Fruit fly (Drosophila melanogaster) whole organism, prepupa: ENCODE data around the gene CG44532.

Experiments
- Blimp-1 ChIP-seq: fragments of 200-800 bp; sonication (Bioruptor generic); optimal IDR thresholded peaks from 3 replicates; lab custom pipeline; 2017; ENCODE audit warnings: missing biosample characterization, missing genetic modification characterization, mild to moderate bottlenecking, moderate library complexity, missing genetic modification reagents
- CG10631 ChIP-seq: fragments of 200-800 bp; sonication (Bioruptor generic); optimal IDR thresholded peaks from 2 replicates; lab custom pipeline; 2016; ENCODE audit warnings: missing biosample characterization, missing genetic modification characterization
- CG10669 ChIP-seq: fragments of 200-800 bp; sonication (Bioruptor generic); optimal IDR thresholded peaks from 3 replicates; lab custom pipeline; 2018; ENCODE audit warnings: missing biosample characterization, mild to moderate bottlenecking, missing genetic modification characterization, moderate library complexity
- CG11294 ChIP-seq: fragments of 200-800 bp; sonication (Bioruptor generic); IDR thresholded peaks from 2 replicates; pipeline ENCODE4 v1.3.6; 2022; ENCODE audit warnings: missing biosample characterization, missing genetic modification characterization
- CG11762 ChIP-seq: fragments of 200-800 bp; sonication (Bioruptor generic); optimal IDR thresholded peaks from 3 replicates; lab custom pipeline; 2016; ENCODE audit warnings: missing biosample characterization, missing genetic modification characterization; ENCODE audit not compliant: insufficient read depth
- CG11902 ChIP-seq: fragments of 200-800 bp; sonication (Bioruptor generic); optimal IDR thresholded peaks from 3 replicates; lab custom pipeline; 2016; ENCODE audit warnings: missing biosample characterization, missing genetic modification characterization
- CG15336 ChIP-seq: fragments of 200-800 bp; sonication (Bioruptor generic); IDR thresholded peaks from 2 replicates; pipeline ENCODE4 v1.3.6; 2022; ENCODE audit warnings: missing biosample characterization, missing genetic modification characterization
- CG1621 ChIP-seq: fragments of 200-800 bp; sonication (Bioruptor generic); optimal IDR thresholded peaks from 3 replicates; lab custom pipeline; 2018; ENCODE audit warnings: missing biosample characterization, mild to moderate bottlenecking, missing genetic modification characterization
- CG16779 ChIP-seq: fragments of 200-800 bp; sonication (Bioruptor generic); optimal IDR thresholded peaks from 3 replicates; lab custom pipeline; 2017; ENCODE audit warnings: missing biosample characterization, mild to moderate bottlenecking, missing genetic modification characterization
- CG3032 ChIP-seq: fragments of 200-800 bp; optimal IDR thresholded peaks from 2 replicates; lab custom pipeline; 2019; ENCODE audit warnings: missing biosample characterization, mild to moderate bottlenecking, missing genetic modification characterization, moderate library complexity
- CG34406 ChIP-seq: fragments of 200-800 bp; sonication (Bioruptor generic); optimal IDR thresholded peaks from 3 replicates; lab custom pipeline; 2016; ENCODE audit warnings: missing biosample characterization, missing genetic modification characterization
- CG6163 ChIP-seq: fragments of 200-800 bp; sonication (Bioruptor generic); IDR thresholded peaks from 3 replicates; pipeline ENCODE4 v1.3.6; 2022; ENCODE audit warnings: missing biosample characterization, missing genetic modification characterization
- CG6276 ChIP-seq: fragments of 200-800 bp; sonication (Bioruptor generic); optimal IDR thresholded peaks from 2 replicates; lab custom pipeline; 2017; ENCODE audit warnings: missing biosample characterization, mild to moderate bottlenecking, missing genetic modification characterization
- CG6808 ChIP-seq: fragments of 200-800 bp; sonication (Bioruptor generic); optimal IDR thresholded peaks from 3 replicates; lab custom pipeline; 2017; ENCODE audit warnings: missing biosample characterization, missing genetic modification characterization, mild to moderate bottlenecking, moderate library complexity, missing genetic modification reagents
- CG6854 ChIP-seq: fragments of 200-800 bp; sonication (Bioruptor generic); optimal IDR thresholded peaks from 2 replicates; lab custom pipeline; 2017; ENCODE audit warnings: missing biosample characterization, mild to moderate bottlenecking, missing genetic modification characterization
- CG8119 ChIP-seq: fragments of 200-800 bp; sonication (Bioruptor generic); IDR thresholded peaks from 3 replicates; pipeline ENCODE4 v1.3.6; 2022; ENCODE audit warnings: missing biosample characterization, missing genetic modification characterization
- CG8319 ChIP-seq: fragments of 200-800 bp; sonication (Bioruptor generic); optimal IDR thresholded peaks from 3 replicates; lab custom pipeline; 2016; ENCODE audit warnings: missing biosample characterization, missing genetic modification characterization
- CG8632 ChIP-seq: fragments of 200-800 bp; sonication (Bioruptor generic); optimal IDR thresholded peaks from 3 replicates; lab custom pipeline; 2016; ENCODE audit warnings: missing biosample characterization, missing genetic modification characterization
- CG9139 ChIP-seq: fragments of 200-800 bp; sonication (Bioruptor generic); optimal IDR thresholded peaks from 3 replicates; lab custom pipeline; 2017; ENCODE audit warnings: missing biosample characterization, mild to moderate bottlenecking, missing genetic modification characterization
- Eip78C ChIP-seq: fragments of 200-800 bp; sonication (Bioruptor generic); peaks from one replicate; lab custom pipeline; 2016; ENCODE audit warnings: missing biosample characterization, missing genetic modification characterization
- Eip93F ChIP-seq: fragments of 200-800 bp; sonication (Bioruptor generic); optimal IDR thresholded peaks from 2 replicates; lab custom pipeline; 2016; ENCODE audit warnings: missing biosample characterization, mild to moderate bottlenecking, missing genetic modification characterization
- Ets21C ChIP-seq: fragments of 200-800 bp; sonication (Bioruptor generic); optimal IDR thresholded peaks from 3 replicates; lab custom pipeline; 2016; ENCODE audit warnings: missing biosample characterization, missing genetic modification characterization
- Ets96B ChIP-seq: fragments of 200-800 bp; optimal IDR thresholded peaks from 2 replicates; lab custom pipeline; 2019; ENCODE audit warnings: missing biosample characterization, mild to moderate bottlenecking, missing genetic modification characterization, moderate library complexity
- Gug ChIP-seq: fragments of 200-800 bp; sonication (Bioruptor generic); IDR thresholded peaks from 2 replicates; pipeline ENCODE4 v1.3.6; 2022; ENCODE audit warnings: missing biosample characterization, missing genetic modification characterization
- Hr38 ChIP-seq: sonication (Bioruptor generic); optimal IDR thresholded peaks from 2 replicates; lab custom pipeline; 2016; ENCODE audit warnings: missing biosample characterization, missing genetic modification characterization
- Hr39 ChIP-seq: fragments of 200-800 bp; sonication (Bioruptor generic); optimal IDR thresholded peaks from 2 replicates; lab custom pipeline; 2016; ENCODE audit warnings: missing biosample characterization, missing genetic modification characterization
- Hr4 ChIP-seq: fragments of 200-800 bp; sonication (Bioruptor generic); optimal IDR thresholded peaks from 3 replicates; lab custom pipeline; 2016; ENCODE audit warnings: missing biosample characterization, missing genetic modification characterization
- Lpt ChIP-seq: fragments of 200-800 bp; sonication (Bioruptor generic); optimal IDR thresholded peaks from 3 replicates; lab custom pipeline; 2016; ENCODE audit warnings: missing biosample characterization, missing genetic modification characterization
- Met ChIP-seq: fragments of 200-800 bp; sonication (Bioruptor generic); optimal IDR thresholded peaks from 3 replicates; lab custom pipeline; 2016; ENCODE audit warnings: missing biosample characterization, missing genetic modification characterization
- OdsH ChIP-seq: fragments of 200-800 bp; sonication (Bioruptor generic); optimal IDR thresholded peaks from 3 replicates; lab custom pipeline; 2016; ENCODE audit warnings: missing biosample characterization, missing genetic modification characterization
- Sox102F ChIP-seq: fragments of 200-800 bp; sonication (Bioruptor generic); optimal IDR thresholded peaks from 2 replicates; lab custom pipeline; 2016; ENCODE audit warnings: missing biosample characterization, mild to moderate bottlenecking, missing genetic modification characterization
- Sox14 ChIP-seq: fragments of 200-800 bp; sonication (Bioruptor generic); optimal IDR thresholded peaks from 3 replicates; lab custom pipeline; 2016; ENCODE audit warnings: missing biosample characterization, missing genetic modification characterization
- Sox15 ChIP-seq: fragments of 200-800 bp; sonication (Bioruptor generic); optimal IDR thresholded peaks from 3 replicates; lab custom pipeline; 2016; ENCODE audit warnings: missing biosample characterization, missing genetic modification characterization
- achi ChIP-seq: fragments of 200-800 bp; sonication (Bioruptor generic); optimal IDR thresholded peaks from 3 replicates; lab custom pipeline; 2016; ENCODE audit warnings: missing biosample characterization, missing genetic modification characterization
- acj6 ChIP-seq: fragments of 200-800 bp; sonication (Bioruptor generic); optimal IDR thresholded peaks from 3 replicates; lab custom pipeline; 2016; ENCODE audit warnings: missing biosample characterization, missing genetic modification characterization
- cyc ChIP-seq: fragments of 200-800 bp; sonication (Bioruptor generic); optimal IDR thresholded peaks from 3 replicates; lab custom pipeline; 2016; ENCODE audit warnings: missing biosample characterization, missing genetic modification characterization
- dac ChIP-seq: fragments of 200-800 bp; sonication (Bioruptor generic); optimal IDR thresholded peaks from 2 replicates; lab custom pipeline; 2017; ENCODE audit warnings: missing biosample characterization, mild to moderate bottlenecking, missing genetic modification characterization
- dsx ChIP-seq: fragments of 200-800 bp; optimal IDR thresholded peaks from 3 replicates; lab custom pipeline; 2019; ENCODE audit warnings: missing biosample characterization, mild to moderate bottlenecking, missing genetic modification characterization, moderate library complexity; ENCODE audit not compliant: poor library complexity, severe bottlenecking
- eg ChIP-seq: fragments of 200-800 bp; sonication (Bioruptor generic); IDR thresholded peaks from 3 replicates; pipeline ENCODE4 v1.3.6; 2022; ENCODE audit warnings: missing biosample characterization, missing genetic modification characterization
- esn ChIP-seq: fragments of 200-800 bp; sonication (Bioruptor generic); optimal IDR thresholded peaks from 2 replicates; lab custom pipeline; 2016; ENCODE audit warnings: missing biosample characterization, mild to moderate bottlenecking, missing genetic modification characterization, moderate library complexity
- fd59A ChIP-seq: fragments of 200-800 bp; sonication (Bioruptor generic); optimal IDR thresholded peaks from 2 replicates; lab custom pipeline; 2017; ENCODE audit warnings: missing biosample characterization, mild to moderate bottlenecking, missing genetic modification characterization, missing genetic modification reagents
- fd85E ChIP-seq: fragments of 200-800 bp; sonication (Bioruptor generic); optimal IDR thresholded peaks from 3 replicates; lab custom pipeline; 2016; ENCODE audit warnings: missing biosample characterization, missing genetic modification characterization
- lz ChIP-seq: fragments of 200-800 bp; sonication (Bioruptor generic); optimal IDR thresholded peaks from 3 replicates; lab custom pipeline; 2016; ENCODE audit warnings: missing biosample characterization, missing genetic modification characterization
- pdm3 ChIP-seq: fragments of 200-800 bp; sonication (Bioruptor generic); optimal IDR thresholded peaks from 3 replicates; lab custom pipeline; 2016; ENCODE audit warnings: missing biosample characterization, missing genetic modification characterization
- ss ChIP-seq, 2 experiments: fragments of 200-800 bp; sonication (Bioruptor generic); optimal IDR thresholded peaks; 2 replicates in 1 of 2; 3 replicates in 1 of 2; lab custom pipeline; 2017 to 2018; ENCODE audit warnings: mild to moderate bottlenecking in 2 of 2, missing biosample characterization in 2 of 2, missing genetic modification characterization in 2 of 2, moderate library complexity in 1 of 2
- svp ChIP-seq: fragments of 200-800 bp; sonication (Bioruptor generic); peaks from one replicate; lab custom pipeline; 2016; ENCODE audit warnings: missing biosample characterization, missing genetic modification characterization
- topi ChIP-seq: fragments of 200-800 bp; sonication (Bioruptor generic); optimal IDR thresholded peaks from 3 replicates; lab custom pipeline; 2016; ENCODE audit warnings: missing biosample characterization, missing genetic modification characterization

The CG44532 gene

dm6 chrX:9155134-9155533 lies 6.8 kb upstream of the CG44532 start (continued):
- TF ChIP-seq Eip78C (GFP tag; lab: Kevin White, UChicago) (peak; percentile 96), cyc (peak; percentile 72), CG8632 (GFP tag; lab: Kevin White, UChicago) (peak; percentile 36), CG34406 (GFP tag; lab: Kevin White, UChicago) (peak; percentile 30), Ets96B (tag; lab: Kevin White, UChicago) (peak; percentile 76), Sox102F (GFP tag; lab: Kevin White, UChicago) (peak; percentile 61), Hr39 (GFP tag; lab: Kevin White, UChicago) (peak; percentile 64), CG16779 (no peak), Met (GFP tag; lab: Kevin White, UChicago) (peak; percentile 75), Eip93F (GFP tag; lab: Kevin White, UChicago) (no peak), pdm3 (peak; percentile 69), esn (peak; percentile 68), lz (GFP tag; lab: Kevin White, UChicago) (peak; percentile 54), CG10631 (peak; percentile 69), CG8119 (GFP tag; lab: Robert Waterston, UW) (peak; percentile 73), Sox15 (peak; percentile 12), Blimp-1 (GFP tag; lab: Kevin White, UChicago) (peak; percentile 22)

dm6 chrX:9155715-9156387 lies 6.0 kb upstream of the CG44532 start:
- TF ChIP-seq CG6808: peak; percentile 58
- peak; percentile 60 for TF ChIP-seq svp (GFP tag; lab: Kevin White, UChicago)
- peak; percentile 7 for TF ChIP-seq OdsH (GFP tag; lab: Kevin White, UChicago)
- peak; percentile 30 for TF ChIP-seq CG11762 (GFP tag; lab: Kevin White, UChicago)
- peak; percentile 48 for TF ChIP-seq CG6276 (GFP tag; lab: Kevin White, UChicago)
- TF ChIP-seq CG11294: no peak
- TF ChIP-seq CG10631: peak; percentile 2
- no peak for TF ChIP-seq Sox15
- peak; percentile 4 for TF ChIP-seq CG1621 (tag; lab: Kevin White, UChicago)
- TF ChIP-seq esn: no peak
- peak; percentile 22 for TF ChIP-seq topi
- TF ChIP-seq lz (GFP tag; lab: Kevin White, UChicago): no peak
- TF ChIP-seq CG6854: no peak
- TF ChIP-seq acj6 (GFP tag; lab: Kevin White, UChicago): no peak
- no peak for TF ChIP-seq fd85E (GFP tag; lab: Kevin White, UChicago)
- no peak; the same call in 1 of the 2 replicates for TF ChIP-seq CG15336
- TF ChIP-seq Eip93F (GFP tag; lab: Kevin White, UChicago): no peak
- peak; percentile 64 for TF ChIP-seq CG6163 (GFP tag; lab: Robert Waterston, UW)
- no peak for TF ChIP-seq CG8319
- peak; percentile 43 for TF ChIP-seq dsx (GFP tag; lab: Kevin White, UChicago)
- no peak for TF ChIP-seq CG9139 (GFP tag; lab: Kevin White, UChicago)
- TF ChIP-seq CG10669: peak; percentile 16
- TF ChIP-seq Gug (GFP tag; lab: Robert Waterston, UW): no peak; the same call in 1 of the 2 replicates
- peak; percentile 19 for TF ChIP-seq Sox14 (GFP tag; lab: Kevin White, UChicago)
- TF ChIP-seq dac: no peak
- no peak for TF ChIP-seq fd59A (GFP tag; lab: Kevin White, UChicago)
- no peak for TF ChIP-seq cyc
- no peak for TF ChIP-seq Sox102F (GFP tag; lab: Kevin White, UChicago)
- no peak for TF ChIP-seq CG11902 (GFP tag; lab: Kevin White, UChicago)
- no peak for TF ChIP-seq Hr39 (GFP tag; lab: Kevin White, UChicago)
- TF ChIP-seq achi (GFP tag; lab: Kevin White, UChicago): peak; percentile 13
- no peak for TF ChIP-seq Blimp-1 (GFP tag; lab: Kevin White, UChicago)
- peak; percentile 67 to 81 for TF ChIP-seq ss (GFP tag; optimal IDR thresholded peaks at IDR 0.05; lab: Kevin White, UChicago)
- peak; percentile 63 for TF ChIP-seq Ets96B (tag; lab: Kevin White, UChicago)
- TF ChIP-seq Lpt: no peak
- TF ChIP-seq CG8632 (GFP tag; lab: Kevin White, UChicago): no peak
- TF ChIP-seq eg (GFP tag; lab: Robert Waterston, UW): peak; percentile 54; the same call in 1 of the 3 replicates
- TF ChIP-seq Ets21C: no peak
- TF ChIP-seq Hr4: no peak
- TF ChIP-seq CG16779: no peak
- TF ChIP-seq Hr38 (GFP tag; lab: Kevin White, UChicago): no peak
- no peak for TF ChIP-seq Met (GFP tag; lab: Kevin White, UChicago)
- TF ChIP-seq CG3032 (tag; lab: Kevin White, UChicago): peak; percentile 18
- peak; percentile 44 for TF ChIP-seq Eip78C (GFP tag; lab: Kevin White, UChicago)
